Fruit fly (Drosophila melanogaster) whole organism, embryonic: Measurements from ENCODE around the gene Adsl.

Experiments used
- BEAF-32 ChIP-seq: fragments of 200-800 bp; sonication (Bioruptor generic); optimal IDR thresholded peaks from 3 replicates; lab custom pipeline; 2017; ENCODE audit warnings: missing biosample characterization, missing genetic modification characterization, mild to moderate bottlenecking, moderate library complexity, missing genetic modification reagents
- CG10366 ChIP-seq: fragments of 200-800 bp; sonication (Bioruptor generic); IDR thresholded peaks from 2 replicates; pipeline ENCODE4 v1.3.6; 2022; ENCODE audit warnings: missing biosample characterization, missing genetic modification characterization
- CG11696 ChIP-seq: fragments of 200-800 bp; sonication (Bioruptor generic); IDR thresholded peaks from 2 replicates; pipeline ENCODE4 v1.3.6; 2022; ENCODE audit warnings: missing biosample characterization, missing genetic modification characterization
- CG12659 ChIP-seq: fragments of 200-800 bp; sonication (Bioruptor generic); optimal IDR thresholded peaks from 3 replicates; lab custom pipeline; 2017; ENCODE audit warnings: mild to moderate bottlenecking, missing biosample characterization, missing genetic modification reagents, missing genetic modification characterization
- CG13624 ChIP-seq: fragments of 200-800 bp; sonication (Bioruptor generic); optimal IDR thresholded peaks from 2 replicates; lab custom pipeline; 2016; ENCODE audit warnings: missing biosample characterization, missing genetic modification characterization
- CG14710 ChIP-seq: fragments of 200-800 bp; sonication (Bioruptor generic); optimal IDR thresholded peaks from 3 replicates; lab custom pipeline; 2019; ENCODE audit warnings: missing biosample characterization, mild to moderate bottlenecking, missing genetic modification characterization, moderate library complexity
- CG1529 ChIP-seq: fragments of 200-800 bp; sonication (Bioruptor generic); optimal IDR thresholded peaks from 3 replicates; lab custom pipeline; 2018; ENCODE audit warnings: missing biosample characterization, missing genetic modification characterization
- CG15601 ChIP-seq: fragments of 200-800 bp; sonication (Bioruptor generic); optimal IDR thresholded peaks from 3 replicates; lab custom pipeline; 2019; ENCODE audit warnings: missing biosample characterization, mild to moderate bottlenecking, missing genetic modification characterization, moderate library complexity
- CG16863 ChIP-seq: fragments of 200-800 bp; sonication (Bioruptor generic); optimal IDR thresholded peaks from 3 replicates; lab custom pipeline; 2016; ENCODE audit warnings: missing biosample characterization, missing genetic modification characterization
- CG2116 ChIP-seq: fragments of 200-800 bp; sonication (Bioruptor generic); optimal IDR thresholded peaks from 3 replicates; lab custom pipeline; 2018; ENCODE audit warnings: missing biosample characterization, mild to moderate bottlenecking, missing genetic modification characterization
- CG30020 ChIP-seq: fragments of 200-800 bp; optimal IDR thresholded peaks from 2 replicates; lab custom pipeline; 2019; ENCODE audit warnings: missing biosample characterization, mild to moderate bottlenecking, missing genetic modification characterization, moderate library complexity
- CG34224 ChIP-seq: fragments of 200-800 bp; sonication (Bioruptor generic); IDR thresholded peaks from 3 replicates; pipeline ENCODE4 v1.3.6; 2022; ENCODE audit warnings: missing biosample characterization, missing genetic modification characterization; ENCODE audit not compliant: partially characterized antibody
- CG3995 ChIP-seq: fragments of 200-800 bp; sonication (Bioruptor generic); optimal IDR thresholded peaks from 3 replicates; lab custom pipeline; 2016; ENCODE audit warnings: missing biosample characterization, missing genetic modification characterization
- CG4328 ChIP-seq: fragments of 200-800 bp; sonication (Bioruptor generic); optimal IDR thresholded peaks from 3 replicates; lab custom pipeline; 2017; ENCODE audit warnings: missing biosample characterization, missing genetic modification reagents, missing genetic modification characterization
- CG4424 ChIP-seq: fragments of 200-800 bp; sonication (Bioruptor generic); optimal IDR thresholded peaks from 3 replicates; lab custom pipeline; 2016; ENCODE audit warnings: missing biosample characterization, missing genetic modification characterization
- CG6791 ChIP-seq: fragments of 200-800 bp; sonication (Bioruptor generic); IDR thresholded peaks from 3 replicates; pipeline ENCODE4 v1.3.6; 2022; ENCODE audit warnings: missing biosample characterization, missing genetic modification characterization; ENCODE audit not compliant: partially characterized antibody
- CG8089 ChIP-seq: fragments of 200-800 bp; sonication (Bioruptor generic); optimal IDR thresholded peaks from 3 replicates; lab custom pipeline; 2016; ENCODE audit warnings: missing biosample characterization, missing genetic modification characterization
- CG9437 ChIP-seq: fragments of 200-800 bp; sonication (Bioruptor generic); optimal IDR thresholded peaks from 2 replicates; lab custom pipeline; 2018; ENCODE audit warnings: missing biosample characterization, mild to moderate bottlenecking, missing genetic modification characterization
- CG9797 ChIP-seq: fragments of 200-800 bp; sonication (Bioruptor generic); optimal IDR thresholded peaks from 3 replicates; lab custom pipeline; 2018; ENCODE audit warnings: missing biosample characterization, mild to moderate bottlenecking, missing genetic modification characterization
- CoRest ChIP-seq: fragments of 200-800 bp; sonication (Bioruptor generic); optimal IDR thresholded peaks from 3 replicates; lab custom pipeline; 2018; ENCODE audit warnings: missing biosample characterization, mild to moderate bottlenecking, missing genetic modification characterization, moderate library complexity
- Dfd ChIP-seq, 2 experiments: fragments of >200 bp; optimal IDR thresholded peaks; 2 replicates each; lab custom pipeline; 2017; ENCODE audit warnings: missing biosample characterization in 2 of 2, missing genetic modification characterization in 2 of 2
- Dp ChIP-seq: fragments of 200-800 bp; sonication (Bioruptor generic); optimal IDR thresholded peaks from 2 replicates; lab custom pipeline; 2018; ENCODE audit warnings: missing biosample characterization, mild to moderate bottlenecking, missing genetic modification characterization, moderate library complexity
- Drgx ChIP-seq: fragments of 200-800 bp; sonication (Bioruptor generic); IDR thresholded peaks from 2 replicates; pipeline ENCODE4 v1.3.6; 2022; ENCODE audit warnings: missing biosample characterization, missing genetic modification characterization
- HLH3B ChIP-seq: fragments of 200-800 bp; sonication (Bioruptor generic); IDR thresholded peaks from 2 replicates; pipeline ENCODE4 v1.3.6; 2022; ENCODE audit warnings: missing biosample characterization, missing genetic modification characterization
- HLH54F ChIP-seq: fragments of 200-800 bp; sonication (Bioruptor generic); optimal IDR thresholded peaks from 3 replicates; lab custom pipeline; 2016; ENCODE audit warnings: missing biosample characterization, missing genetic modification characterization
- HmgZ ChIP-seq: fragments of 200-800 bp; sonication (Bioruptor generic); optimal IDR thresholded peaks from 2 replicates; lab custom pipeline; 2018; ENCODE audit warnings: missing biosample characterization, mild to moderate bottlenecking, missing genetic modification characterization
- MESR4 ChIP-seq: fragments of 200-800 bp; sonication (Bioruptor generic); optimal IDR thresholded peaks from 2 replicates; lab custom pipeline; 2018; ENCODE audit warnings: missing biosample characterization, mild to moderate bottlenecking, missing genetic modification characterization, moderate library complexity
- Mrtf ChIP-seq: fragments of 200-800 bp; sonication (Bioruptor generic); IDR thresholded peaks from 3 replicates; pipeline ENCODE4 v1.3.6; 2022; ENCODE audit warnings: missing biosample characterization, missing genetic modification characterization
- Nf-YB ChIP-seq: fragments of 200-800 bp; sonication (Bioruptor generic); optimal IDR thresholded peaks from 3 replicates; lab custom pipeline; 2019; ENCODE audit warnings: missing biosample characterization, mild to moderate bottlenecking, missing genetic modification characterization, moderate library complexity
- Side ChIP-seq: fragments of 200-800 bp; sonication (Bioruptor generic); optimal IDR thresholded peaks from 2 replicates; lab custom pipeline; 2016; ENCODE audit warnings: missing biosample characterization, missing genetic modification characterization
- Taf1 ChIP-seq: fragments of 200-800 bp; sonication (Bioruptor generic); IDR thresholded peaks from 2 replicates; pipeline ENCODE4 v1.3.6; 2022; ENCODE audit warnings: missing biosample characterization, missing genetic modification characterization
- ap ChIP-seq: fragments of 200-800 bp; sonication (Bioruptor generic); IDR thresholded peaks from 2 replicates; pipeline ENCODE4 v1.3.6; 2022; ENCODE audit warnings: missing biosample characterization, missing genetic modification characterization
- chif ChIP-seq, 2 experiments: fragments of 200-800 bp; sonication (Bioruptor generic); optimal IDR thresholded peaks; 3 replicates each; lab custom pipeline; 2016; ENCODE audit warnings: missing biosample characterization in 2 of 2, missing genetic modification characterization in 2 of 2
- corto ChIP-seq: fragments of 200-800 bp; sonication (Bioruptor generic); optimal IDR thresholded peaks from 2 replicates; lab custom pipeline; 2016; ENCODE audit warnings: missing biosample characterization, mild to moderate bottlenecking, missing genetic modification characterization, moderate library complexity
- dimm ChIP-seq: fragments of 200-800 bp; sonication (Bioruptor generic); IDR thresholded peaks from 2 replicates; pipeline ENCODE4 v1.3.6; 2022; ENCODE audit warnings: missing biosample characterization, missing genetic modification characterization
- fd96Cb ChIP-seq: fragments of 200-800 bp; sonication (Bioruptor generic); optimal IDR thresholded peaks from 2 replicates; lab custom pipeline; 2018; ENCODE audit warnings: missing biosample characterization, mild to moderate bottlenecking, missing genetic modification characterization, moderate library complexity
- gcm ChIP-seq: fragments of 200-800 bp; sonication (Bioruptor generic); optimal IDR thresholded peaks from 2 replicates; lab custom pipeline; 2019; ENCODE audit warnings: missing biosample characterization, mild to moderate bottlenecking, missing genetic modification characterization, moderate library complexity
- lov ChIP-seq, 2 experiments: fragments of 200-800 bp in 1 of 2; fragments of >200 bp in 1 of 2; sonication (Bioruptor generic) in 1 of 2; IDR thresholded peaks in 1 of 2; optimal IDR thresholded peaks in 1 of 2; 2 replicates in 1 of 2; 3 replicates in 1 of 2; pipeline versions ENCODE4 v1.3.6 to Lab custom; 2017 to 2022; ENCODE audit warnings: missing biosample characterization in 1 of 2, missing genetic modification characterization in 1 of 2
- luna ChIP-seq: fragments of 200-800 bp; sonication (Bioruptor generic); optimal IDR thresholded peaks from 2 replicates; lab custom pipeline; 2016; ENCODE audit warnings: missing biosample characterization, missing genetic modification characterization
- phol ChIP-seq: fragments of 200-800 bp; sonication (Bioruptor generic); optimal IDR thresholded peaks from 3 replicates; lab custom pipeline; 2018; ENCODE audit warnings: missing biosample characterization, mild to moderate bottlenecking, missing genetic modification characterization, moderate library complexity
- ranshi ChIP-seq: fragments of 200-800 bp; sonication (Bioruptor generic); IDR thresholded peaks from 2 replicates; pipeline ENCODE4 v1.3.6; 2022; ENCODE audit warnings: missing biosample characterization, missing genetic modification characterization
- salm ChIP-seq: fragments of 200-800 bp; sonication (Bioruptor generic); optimal IDR thresholded peaks from 2 replicates; lab custom pipeline; 2018; ENCODE audit warnings: missing biosample characterization, mild to moderate bottlenecking, missing genetic modification characterization
- sc ChIP-seq, 3 experiments: fragments of >200 bp in 2 of 3; fragments of 200-800 bp in 1 of 3; sonication (Bioruptor generic) in 1 of 3; optimal IDR thresholded peaks; 2 replicates in 2 of 3; 3 replicates in 1 of 3; lab custom pipeline; 2017; ENCODE audit warnings: mild to moderate bottlenecking in 1 of 3, missing biosample characterization in 1 of 3, missing genetic modification characterization in 1 of 3, missing genetic modification reagents in 1 of 3
- shn ChIP-seq: fragments of 200-800 bp; sonication (Bioruptor generic); optimal IDR thresholded peaks from 3 replicates; lab custom pipeline; 2016; ENCODE audit warnings: missing biosample characterization, missing genetic modification characterization
- tap ChIP-seq: fragments of 200-800 bp; optimal IDR thresholded peaks from 3 replicates; lab custom pipeline; 2019; ENCODE audit warnings: missing biosample characterization, mild to moderate bottlenecking, missing genetic modification characterization, moderate library complexity
- tna ChIP-seq: fragments of 200-800 bp; sonication (Bioruptor generic); IDR thresholded peaks from 2 replicates; pipeline ENCODE4 v1.3.6; 2022; ENCODE audit warnings: missing biosample characterization, missing genetic modification characterization; ENCODE audit not compliant: partially characterized antibody
- wor ChIP-seq: fragments of 200-800 bp; sonication (Bioruptor generic); IDR thresholded peaks from 2 replicates; pipeline ENCODE4 v1.3.6; 2022; ENCODE audit warnings: missing biosample characterization, missing genetic modification characterization
- zf30C ChIP-seq: fragments of 200-800 bp; sonication (Bioruptor generic); optimal IDR thresholded peaks from 3 replicates; lab custom pipeline; 2018; ENCODE audit warnings: missing biosample characterization, mild to moderate bottlenecking, missing genetic modification characterization

Adsl gene

DNA sequence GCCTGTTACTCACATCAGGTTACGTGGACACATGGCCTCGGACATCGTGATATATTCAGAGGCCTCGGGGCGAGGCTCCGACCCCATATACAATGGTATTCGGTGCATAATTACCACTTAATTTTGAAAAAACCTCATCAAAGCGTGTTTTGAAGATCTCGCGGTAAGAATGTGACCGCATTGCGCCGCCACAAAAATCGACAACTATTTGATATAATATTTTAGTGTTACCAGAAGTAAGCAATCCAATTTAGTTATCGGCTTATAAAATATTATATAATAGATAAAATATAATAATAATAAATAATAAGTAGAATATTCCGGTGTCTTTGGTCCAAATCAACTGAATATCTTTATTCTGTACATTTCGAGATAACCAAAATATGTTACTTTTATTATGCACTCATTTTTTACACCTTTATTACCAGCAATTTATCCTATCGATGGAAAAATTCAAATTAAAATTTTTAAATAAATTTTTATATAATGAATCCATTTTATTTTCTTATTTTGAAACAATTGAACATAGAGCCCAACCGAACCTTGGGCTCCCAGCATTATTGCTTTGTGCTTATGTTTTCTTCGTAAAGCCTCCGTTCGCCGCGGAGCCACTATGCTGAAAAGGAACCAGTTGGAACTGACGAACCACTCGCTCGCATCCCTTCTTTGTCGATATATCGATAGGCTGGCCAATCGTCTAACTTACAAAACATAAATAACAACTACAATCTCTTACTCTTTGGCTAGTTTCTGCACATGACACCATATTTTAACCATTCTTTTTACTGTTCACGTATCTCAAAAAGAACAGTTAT, 19.3 kb upstream of the Adsl start, which contains the start of the genes CG18213 and Trm7-32 (continued):
- TF ChIP-seq sc (optimal IDR thresholded peaks at IDR 0.05; lab: Kevin White, UChicago), result no peak
- no peak for TF ChIP-seq sc (GFP tag; optimal IDR thresholded peaks at IDR 0.05; lab: Kevin White, UChicago)
- peak; percentile 47 for TF ChIP-seq CoRest (tag; lab: Kevin White, UChicago)
- TF ChIP-seq chif (GFP tag; optimal IDR thresholded peaks at IDR 0.05; lab: Kevin White, UChicago), result no peak
- 0 out of 2 replicates have a peak, but pooled peaks have one; percentile 10 for TF ChIP-seq ranshi (GFP tag; lab: Robert Waterston, UW)
- no peak for TF ChIP-seq Mrtf (GFP tag; lab: Robert Waterston, UW)
- no peak for TF ChIP-seq CG16863 (GFP tag; lab: Kevin White, UChicago)
- peak; percentile 78 for TF ChIP-seq BEAF-32 (GFP tag; lab: Kevin White, UChicago)
- TF ChIP-seq phol (tag; lab: Kevin White, UChicago), result no peak
- no peak for TF ChIP-seq CG9437 (GFP tag; lab: Kevin White, UChicago)
- no peak for TF ChIP-seq wor (GFP tag; lab: Robert Waterston, UW)
- TF ChIP-seq CG12659 (GFP tag; lab: Kevin White, UChicago), result peak; percentile 55
- TF ChIP-seq CG14710, result peak; percentile 48
- TF ChIP-seq Dfd (GFP tag; optimal IDR thresholded peaks at IDR 0.05; lab: Kevin White, UChicago), result no peak
- TF ChIP-seq CG13624 (GFP tag; lab: Kevin White, UChicago), result peak; percentile 18
- peak; percentile 71 for TF ChIP-seq CG34224 (GFP tag; lab: Robert Waterston, UW)
- no peak for TF ChIP-seq zf30C (GFP tag; lab: Kevin White, UChicago)
- no peak for TF ChIP-seq gcm (GFP tag; lab: Kevin White, UChicago)
- TF ChIP-seq CG2116 (GFP tag; lab: Kevin White, UChicago), result peak; percentile 59
- TF ChIP-seq Dp (GFP tag; lab: Kevin White, UChicago), result peak; percentile 71
- no peak for TF ChIP-seq tap (tag; lab: Kevin White, UChicago)
- TF ChIP-seq luna, result peak; percentile 3
- no peak for TF ChIP-seq CG8089 (GFP tag; lab: Kevin White, UChicago)
- no peak for TF ChIP-seq ap (GFP tag; lab: Robert Waterston, UW)
- TF ChIP-seq CG1529 (GFP tag; lab: Kevin White, UChicago), result no peak
- TF ChIP-seq CG6791 (GFP tag; lab: Robert Waterston, UW), result peak; percentile 87
- no peak for TF ChIP-seq Taf1
- TF ChIP-seq HmgZ (tag; lab: Kevin White, UChicago), result peak; percentile 27
- no peak for TF ChIP-seq shn
- TF ChIP-seq Nf-YB (GFP tag; lab: Kevin White, UChicago), result no peak
- TF ChIP-seq CG10366, result 0 out of 2 replicates have a peak, but pooled peaks have one; percentile 12
- no peak for TF ChIP-seq lov (optimal IDR thresholded peaks at IDR 0.05; lab: Kevin White, UChicago)
- no peak for TF ChIP-seq lov (GFP tag; IDR thresholded peaks at IDR 0.05; lab: Robert Waterston, UW)
- TF ChIP-seq tna (GFP tag; lab: Robert Waterston, UW), result peak; percentile 80
- peak; percentile 72 for TF ChIP-seq MESR4
- TF ChIP-seq CG3995, result peak; percentile 12
- TF ChIP-seq fd96Cb (tag; lab: Kevin White, UChicago), result no peak
- TF ChIP-seq HLH54F (GFP tag; lab: Kevin White, UChicago), result peak; percentile 5
- no peak for TF ChIP-seq CG15601 (tag; lab: Kevin White, UChicago)
- no peak for TF ChIP-seq CG4328
- TF ChIP-seq CG11696, result no peak
- no peak for TF ChIP-seq HLH3B (GFP tag; lab: Robert Waterston, UW)
- no peak for TF ChIP-seq CG30020
- no peak for TF ChIP-seq CG4424 (GFP tag; lab: Kevin White, UChicago)
- TF ChIP-seq salm (tag; lab: Kevin White, UChicago), result no peak
- TF ChIP-seq dimm (GFP tag; lab: Robert Waterston, UW), result no peak
- TF ChIP-seq CG9797 (GFP tag; lab: Kevin White, UChicago), result peak; percentile 47
- no peak for TF ChIP-seq corto (GFP tag; lab: Kevin White, UChicago)
- TF ChIP-seq Drgx, result no peak
- TF ChIP-seq Side (GFP tag; lab: Kevin White, UChicago), result no peak
